Fruit fly (Drosophila melanogaster): ENCODE results near the gene kat-60L1.

kat-60L1 gene

DNA sequence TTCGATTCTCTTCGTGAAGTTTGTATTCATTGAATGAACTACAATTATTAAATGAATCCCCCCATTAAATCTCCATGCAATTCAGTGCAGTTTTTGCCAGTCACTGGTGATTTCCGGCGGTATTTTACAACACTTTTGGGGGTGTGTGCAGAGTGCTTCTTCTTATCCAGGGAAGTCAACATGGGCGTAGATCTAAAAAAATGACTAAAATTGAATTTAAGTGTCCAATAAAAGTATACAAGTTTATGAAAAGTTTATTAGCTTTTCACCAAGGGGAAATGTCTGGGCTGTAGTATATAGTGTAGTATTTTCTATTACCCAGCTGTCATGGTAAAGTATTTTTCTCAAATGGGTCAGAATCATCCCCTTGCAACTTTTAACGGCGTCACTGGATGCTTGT, 9.9 kb downstream of the kat-60L1 start, which contains the start of gene Hpf1:
Gene Hpf1, plus strand, starts transcription at position 383 of the 400 bp plus-strand sequence.
- peak; percentile 99 for TF ChIP-seq noc (tag; optimal IDR thresholded peaks at IDR 0.05)

dm6 chr3R:5794267-5795089, 12.9 kb downstream of the kat-60L1 start, which contains the start of the genes PSMG1 and CG10979:
PSMG1 (minus strand) TSS chr3R:5794317.
CG10979 (plus strand) TSS chr3R:5794705.
- TF ChIP-seq noc (tag; optimal IDR thresholded peaks at IDR 0.05) = no peak

dm6 chr3R:5797709-5798108, 16.1 kb downstream of the kat-60L1 start:
- TF ChIP-seq noc (tag; optimal IDR thresholded peaks at IDR 0.05) = no peak

- no peak for TF ChIP-seq noc (tag; optimal IDR thresholded peaks at IDR 0.05)
These were observed 20.3 kb downstream of the kat-60L1 start, which contains the start of gene CG11000 for dm6 chr3R:5801703-5802436. CG11000 (plus strand) TSS chr3R:5802328.

dm6 chr3R:5813157-5813659, 31.6 kb downstream of the kat-60L1 start, which contains the start of gene CG42675:
CG42675 (plus strand) TSS chr3R:5813609.
- no peak for TF ChIP-seq noc (tag; optimal IDR thresholded peaks at IDR 0.05)

- TF ChIP-seq noc (tag; optimal IDR thresholded peaks at IDR 0.05) = no peak
These were observed 39.7 kb downstream of the kat-60L1 start, which contains the start of gene Hpr1 for dm6 chr3R:5821243-5821642. Hpr1 (minus strand) TSS chr3R:5821440.

DNA sequence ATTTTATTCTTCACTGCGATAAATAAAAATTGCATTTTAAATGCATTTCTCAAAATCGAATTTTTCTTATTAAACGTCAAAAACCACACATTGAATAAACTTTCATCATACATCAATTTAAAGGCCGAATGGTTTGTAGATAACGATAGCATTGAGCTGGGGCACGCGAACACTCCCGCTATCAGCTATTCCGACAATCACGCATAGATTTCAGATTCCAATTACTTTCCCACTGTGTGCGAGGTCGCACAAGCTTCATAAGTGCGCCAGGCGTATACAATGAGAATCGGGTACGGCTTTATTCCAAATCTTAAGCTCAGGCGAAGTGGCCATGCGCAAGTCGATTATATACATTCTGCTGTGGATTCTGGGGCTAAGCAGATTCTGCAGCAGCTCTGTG, 40.2 kb downstream of the kat-60L1 start, which contains the start of gene CG46303:
Gene CG46303, plus strand, starts transcription at position 223 of the 400 bp plus-strand sequence.
- peak; percentile 56 for TF ChIP-seq noc (tag; optimal IDR thresholded peaks at IDR 0.05)

dm6 chr3R:5824456-5824855, 42.9 kb downstream of the kat-60L1 start, which contains the start of the genes Sec20 and dgrn:
Sec20 (minus strand) TSS chr3R:5824532.
dgrn (plus strand) TSS chr3R:5824615.
- peak; percentile 53 for TF ChIP-seq noc (tag; optimal IDR thresholded peaks at IDR 0.05)

dm6 chr3R:5829762-5830161, 48.2 kb downstream of the kat-60L1 start, which contains the start of gene glob3:
glob3 (plus strand) TSS chr3R:5830062.
- TF ChIP-seq noc (tag; optimal IDR thresholded peaks at IDR 0.05) = no peak

dm6 chr3R:5831339-5831738, 49.8 kb downstream of the kat-60L1 start, which contains the start of gene CG1208:
CG1208 (plus strand) TSS chr3R:5831639.
- no peak for TF ChIP-seq noc (tag; optimal IDR thresholded peaks at IDR 0.05)

DNA sequence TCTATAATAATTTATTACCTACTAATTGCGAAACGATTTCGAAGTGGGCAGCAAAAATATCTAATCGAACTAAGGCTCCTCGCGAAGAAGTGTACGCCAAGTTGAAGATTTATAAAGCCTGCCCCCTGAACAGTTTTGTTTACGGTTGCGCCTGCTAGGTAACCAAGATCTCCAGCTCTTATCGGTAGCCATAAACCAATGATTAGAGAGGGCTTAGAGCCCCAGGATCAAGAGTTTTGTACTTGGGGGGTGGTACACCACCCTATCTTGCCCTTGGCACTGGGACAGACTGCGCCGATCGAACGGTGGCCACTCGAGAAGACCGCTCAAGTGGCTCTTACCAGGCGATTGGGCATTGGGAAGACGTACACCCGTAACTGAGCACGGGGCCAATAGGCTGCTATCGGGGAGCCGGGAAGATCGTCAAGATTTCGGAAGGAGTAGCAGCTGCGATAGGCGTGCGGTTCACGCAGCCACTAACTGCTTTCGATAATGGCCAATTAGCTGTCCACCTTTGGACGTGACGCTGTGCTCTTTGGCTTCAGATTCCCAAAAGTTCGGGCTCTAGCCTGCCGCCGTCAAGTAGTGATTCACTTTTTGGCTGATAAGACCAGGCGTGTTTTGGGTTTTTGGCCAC, 50.9 kb downstream of the kat-60L1 start:
- peak; percentile 82 for TF ChIP-seq noc (tag; optimal IDR thresholded peaks at IDR 0.05)

dm6 chr3R:5833948-5834504, 52.5 kb downstream of the kat-60L1 start:
- TF ChIP-seq noc (tag; optimal IDR thresholded peaks at IDR 0.05) = no peak

dm6 chr3R:5836536-5836935, 55.0 kb downstream of the kat-60L1 start:
- TF ChIP-seq noc (tag; optimal IDR thresholded peaks at IDR 0.05) = no peak

Measured in whole organism, larva.